Fruit fly (Drosophila melanogaster) whole organism, embryonic: ENCODE results near the gene nonA.

Source experiments
- Bgb ChIP-seq: fragments of 200-800 bp; sonication (Bioruptor generic); IDR thresholded peaks from 2 replicates; pipeline ENCODE4 v1.3.6; 2022; ENCODE audit warnings: missing biosample characterization, missing genetic modification characterization; ENCODE audit not compliant: partially characterized antibody
- C15 ChIP-seq: fragments of 200-800 bp; sonication (Bioruptor generic); IDR thresholded peaks from 3 replicates; pipeline ENCODE4 v1.3.6; 2022; ENCODE audit warnings: missing biosample characterization, missing genetic modification characterization
- CG10274 ChIP-seq: fragments of 200-800 bp; sonication (Bioruptor generic); optimal IDR thresholded peaks from 3 replicates; lab custom pipeline; 2017; ENCODE audit warnings: missing biosample characterization, mild to moderate bottlenecking, missing genetic modification characterization
- CG10565 ChIP-seq: fragments of 200-800 bp; sonication (Bioruptor generic); optimal IDR thresholded peaks from 3 replicates; lab custom pipeline; 2016; ENCODE audit warnings: missing biosample characterization, mild to moderate bottlenecking, missing genetic modification characterization
- CG11456 ChIP-seq: fragments of 200-800 bp; sonication (Bioruptor generic); IDR thresholded peaks from 3 replicates; pipeline ENCODE4 v1.3.6; 2022; ENCODE audit warnings: missing biosample characterization, missing genetic modification characterization
- CG11504 ChIP-seq: fragments of 200-800 bp; sonication (Bioruptor generic); optimal IDR thresholded peaks from 3 replicates; lab custom pipeline; 2019; ENCODE audit warnings: missing biosample characterization, mild to moderate bottlenecking, missing genetic modification characterization, moderate library complexity
- CG13624 ChIP-seq: fragments of 200-800 bp; sonication (Bioruptor generic); optimal IDR thresholded peaks from 2 replicates; lab custom pipeline; 2016; ENCODE audit warnings: missing biosample characterization, missing genetic modification characterization
- CG17359 ChIP-seq: fragments of 200-800 bp; sonication (Bioruptor generic); optimal IDR thresholded peaks from 3 replicates; lab custom pipeline; 2018; ENCODE audit warnings: missing biosample characterization, mild to moderate bottlenecking, missing genetic modification characterization, moderate library complexity
- CG18011 ChIP-seq: fragments of 200-800 bp; sonication (Bioruptor generic); optimal IDR thresholded peaks from 2 replicates; lab custom pipeline; 2017; ENCODE audit warnings: missing biosample characterization, missing genetic modification characterization, mild to moderate bottlenecking, moderate library complexity, missing genotype
- CG18476 ChIP-seq: fragments of 200-800 bp; sonication (Bioruptor generic); optimal IDR thresholded peaks from 2 replicates; lab custom pipeline; 2016; ENCODE audit warnings: missing biosample characterization, mild to moderate bottlenecking, missing genetic modification characterization
- CG18619 ChIP-seq: fragments of 200-800 bp; sonication (Bioruptor generic); optimal IDR thresholded peaks from 3 replicates; lab custom pipeline; 2017; ENCODE audit warnings: missing biosample characterization, mild to moderate bottlenecking, missing genetic modification characterization
- CG2129 ChIP-seq: fragments of 200-800 bp; sonication (Bioruptor generic); IDR thresholded peaks from 2 replicates; pipeline ENCODE4 v1.3.6; 2022; ENCODE audit warnings: missing biosample characterization, missing genetic modification characterization; ENCODE audit not compliant: partially characterized antibody
- CG31441 ChIP-seq: fragments of 200-800 bp; sonication (Bioruptor generic); IDR thresholded peaks from 2 replicates; pipeline ENCODE4 v1.3.6; 2022; ENCODE audit warnings: missing biosample characterization, missing genetic modification characterization
- CG43689 ChIP-seq: fragments of 200-800 bp; sonication (Bioruptor generic); IDR thresholded peaks from 2 replicates; pipeline ENCODE4 v1.3.6; 2022; ENCODE audit warnings: missing biosample characterization, missing genetic modification characterization
- CG5953 ChIP-seq: fragments of 200-800 bp; sonication (Bioruptor generic); IDR thresholded peaks from 2 replicates; pipeline ENCODE4 v1.3.6; 2022; ENCODE audit warnings: missing biosample characterization, missing genetic modification characterization
- CG7372 ChIP-seq: fragments of 200-800 bp; sonication (Bioruptor generic); IDR thresholded peaks from 2 replicates; pipeline ENCODE4 v1.3.6; 2022; ENCODE audit warnings: missing biosample characterization, missing genetic modification characterization
- CG7839 ChIP-seq: fragments of 200-800 bp; sonication (Bioruptor generic); optimal IDR thresholded peaks from 3 replicates; lab custom pipeline; 2018; ENCODE audit warnings: missing biosample characterization, mild to moderate bottlenecking, missing genetic modification characterization, moderate library complexity
- CG8281 ChIP-seq: fragments of 200-800 bp; sonication (Bioruptor generic); optimal IDR thresholded peaks from 2 replicates; lab custom pipeline; 2018; ENCODE audit warnings: missing biosample characterization, mild to moderate bottlenecking, missing genetic modification characterization, moderate library complexity
- CG9817 ChIP-seq: fragments of 200-800 bp; sonication (Bioruptor generic); optimal IDR thresholded peaks from 2 replicates; lab custom pipeline; 2018; ENCODE audit warnings: missing biosample characterization, mild to moderate bottlenecking, missing genetic modification characterization, moderate library complexity
- CG9876 ChIP-seq: fragments of 200-800 bp; sonication (Bioruptor generic); optimal IDR thresholded peaks from 2 replicates; lab custom pipeline; 2016; ENCODE audit warnings: missing biosample characterization, missing genetic modification characterization
- D19B ChIP-seq: fragments of 200-800 bp; sonication (Bioruptor generic); optimal IDR thresholded peaks from 2 replicates; lab custom pipeline; 2017; ENCODE audit warnings: missing biosample characterization, mild to moderate bottlenecking, missing genetic modification characterization
- Deaf1 ChIP-seq: fragments of 200-800 bp; optimal IDR thresholded peaks from 3 replicates; lab custom pipeline; 2019; ENCODE audit warnings: missing biosample characterization, mild to moderate bottlenecking, missing genetic modification characterization, moderate library complexity
- Dip3 ChIP-seq: fragments of 200-800 bp; sonication (Bioruptor generic); optimal IDR thresholded peaks from 3 replicates; lab custom pipeline; 2016; ENCODE audit warnings: missing biosample characterization, missing genetic modification characterization
- Fer1 ChIP-seq: fragments of 200-800 bp; sonication (Bioruptor generic); optimal IDR thresholded peaks from 2 replicates; lab custom pipeline; 2017; ENCODE audit warnings: missing biosample characterization, mild to moderate bottlenecking, missing genetic modification characterization
- Fer2 ChIP-seq: fragments of 200-800 bp; sonication (Bioruptor generic); optimal IDR thresholded peaks from 2 replicates; lab custom pipeline; 2018; ENCODE audit warnings: missing biosample characterization, mild to moderate bottlenecking, missing genetic modification characterization, moderate library complexity
- Gsc ChIP-seq: fragments of 200-800 bp; sonication (Bioruptor generic); IDR thresholded peaks from 2 replicates; pipeline ENCODE4 v1.3.6; 2022; ENCODE audit warnings: missing biosample characterization, missing genetic modification characterization
- MESR4 ChIP-seq: fragments of 200-800 bp; sonication (Bioruptor generic); optimal IDR thresholded peaks from 2 replicates; lab custom pipeline; 2018; ENCODE audit warnings: missing biosample characterization, mild to moderate bottlenecking, missing genetic modification characterization, moderate library complexity
- Mrtf ChIP-seq: fragments of 200-800 bp; sonication (Bioruptor generic); IDR thresholded peaks from 3 replicates; pipeline ENCODE4 v1.3.6; 2022; ENCODE audit warnings: missing biosample characterization, missing genetic modification characterization
- Nf-YC ChIP-seq: fragments of 200-800 bp; optimal IDR thresholded peaks from 3 replicates; lab custom pipeline; 2019; ENCODE audit warnings: missing biosample characterization, mild to moderate bottlenecking, missing genetic modification characterization, moderate library complexity
- Ptx1 ChIP-seq: fragments of 200-800 bp; sonication (Bioruptor generic); IDR thresholded peaks from 2 replicates; pipeline ENCODE4 v1.3.6; 2022; ENCODE audit warnings: missing biosample characterization, missing genetic modification characterization
- Ravus ChIP-seq: fragments of 200-800 bp; sonication (Bioruptor generic); IDR thresholded peaks from 2 replicates; pipeline ENCODE4 v1.3.6; 2022; ENCODE audit warnings: missing biosample characterization, missing genetic modification characterization
- Sin3A ChIP-seq: fragments of >200 bp; optimal IDR thresholded peaks from 2 replicates; lab custom pipeline; 2018
- Xrp1 ChIP-seq: fragments of 200-800 bp; sonication (Bioruptor generic); IDR thresholded peaks from 2 replicates; pipeline ENCODE4 v1.3.6; 2022; ENCODE audit warnings: missing biosample characterization, missing genetic modification characterization
- al ChIP-seq: fragments of 200-800 bp; sonication (Bioruptor generic); IDR thresholded peaks from 2 replicates; pipeline ENCODE4 v1.3.6; 2022; ENCODE audit warnings: missing biosample characterization, missing genetic modification characterization
- aop ChIP-seq: fragments of 200-800 bp; sonication (Bioruptor generic); IDR thresholded peaks from 2 replicates; pipeline ENCODE4 v1.3.6; 2022; ENCODE audit warnings: missing biosample characterization, missing genetic modification characterization
- cas ChIP-seq: fragments of 200-800 bp; sonication (Bioruptor generic); IDR thresholded peaks from 2 replicates; pipeline ENCODE4 v1.3.6; 2022; ENCODE audit warnings: missing biosample characterization, missing genetic modification characterization
- corto ChIP-seq: fragments of 200-800 bp; sonication (Bioruptor generic); optimal IDR thresholded peaks from 2 replicates; lab custom pipeline; 2016; ENCODE audit warnings: missing biosample characterization, mild to moderate bottlenecking, missing genetic modification characterization, moderate library complexity
- dysf ChIP-seq: fragments of 200-800 bp; sonication (Bioruptor generic); IDR thresholded peaks from 3 replicates; pipeline ENCODE4 v1.3.6; 2022; ENCODE audit warnings: missing biosample characterization, missing genetic modification characterization
- esg ChIP-seq: fragments of 200-800 bp; sonication (Bioruptor generic); conservative IDR thresholded peaks from 2 replicates; pipeline ENCODE4 v1.3.6; 2022; ENCODE audit warnings: missing biosample characterization, missing genetic modification characterization
- grau ChIP-seq: fragments of 200-800 bp; optimal IDR thresholded peaks from 3 replicates; lab custom pipeline; 2019; ENCODE audit warnings: missing biosample characterization, mild to moderate bottlenecking, missing genetic modification characterization, moderate library complexity
- hth ChIP-seq: fragments of >200 bp; optimal IDR thresholded peaks from 2 replicates; lab custom pipeline; 2017; ENCODE audit warnings: inconsistent platforms
- lov ChIP-seq, 2 experiments: fragments of 200-800 bp in 1 of 2; fragments of >200 bp in 1 of 2; sonication (Bioruptor generic) in 1 of 2; IDR thresholded peaks in 1 of 2; optimal IDR thresholded peaks in 1 of 2; 2 replicates in 1 of 2; 3 replicates in 1 of 2; pipeline versions ENCODE4 v1.3.6 to Lab custom; 2017 to 2022; ENCODE audit warnings: missing biosample characterization in 1 of 2, missing genetic modification characterization in 1 of 2
- pho ChIP-seq: fragments of 200-800 bp; sonication (Bioruptor generic); optimal IDR thresholded peaks from 2 replicates; lab custom pipeline; 2016; ENCODE audit warnings: missing biosample characterization, missing genetic modification characterization
- sens-2 ChIP-seq: fragments of 200-800 bp; sonication (Bioruptor generic); IDR thresholded peaks from 2 replicates; pipeline ENCODE4 v1.3.6; 2022; ENCODE audit warnings: missing biosample characterization, missing genetic modification characterization
- sim ChIP-seq: fragments of 200-800 bp; sonication (Bioruptor generic); IDR thresholded peaks from 2 replicates; pipeline ENCODE4 v1.3.6; 2022; ENCODE audit warnings: missing biosample characterization, missing genetic modification characterization
- slou ChIP-seq: fragments of 200-800 bp; sonication (Bioruptor generic); optimal IDR thresholded peaks from 3 replicates; lab custom pipeline; 2016; ENCODE audit warnings: missing biosample characterization, missing genetic modification characterization
- sqz ChIP-seq: fragments of 200-800 bp; sonication (Bioruptor generic); optimal IDR thresholded peaks from 3 replicates; lab custom pipeline; 2018; ENCODE audit warnings: missing biosample characterization, mild to moderate bottlenecking, missing genetic modification characterization
- stc ChIP-seq: fragments of 200-800 bp; sonication (Bioruptor generic); IDR thresholded peaks from 2 replicates; pipeline ENCODE4 v1.3.6; 2022; ENCODE audit warnings: missing biosample characterization, missing genetic modification characterization
- tll ChIP-seq, 2 experiments: fragments of 200-800 bp in 1 of 2; fragments of >200 bp in 1 of 2; sonication (Bioruptor generic) in 1 of 2; optimal IDR thresholded peaks; 2 replicates each; lab custom pipeline; 2017 to 2019; ENCODE audit warnings: missing biosample characterization in 2 of 2, missing genetic modification characterization in 2 of 2, mild to moderate bottlenecking in 1 of 2, moderate library complexity in 1 of 2
- vfl ChIP-seq: fragments of 200-800 bp; sonication (Bioruptor generic); optimal IDR thresholded peaks from 2 replicates; lab custom pipeline; 2016; ENCODE audit warnings: missing biosample characterization, missing genetic modification characterization

nonA gene

DNA sequence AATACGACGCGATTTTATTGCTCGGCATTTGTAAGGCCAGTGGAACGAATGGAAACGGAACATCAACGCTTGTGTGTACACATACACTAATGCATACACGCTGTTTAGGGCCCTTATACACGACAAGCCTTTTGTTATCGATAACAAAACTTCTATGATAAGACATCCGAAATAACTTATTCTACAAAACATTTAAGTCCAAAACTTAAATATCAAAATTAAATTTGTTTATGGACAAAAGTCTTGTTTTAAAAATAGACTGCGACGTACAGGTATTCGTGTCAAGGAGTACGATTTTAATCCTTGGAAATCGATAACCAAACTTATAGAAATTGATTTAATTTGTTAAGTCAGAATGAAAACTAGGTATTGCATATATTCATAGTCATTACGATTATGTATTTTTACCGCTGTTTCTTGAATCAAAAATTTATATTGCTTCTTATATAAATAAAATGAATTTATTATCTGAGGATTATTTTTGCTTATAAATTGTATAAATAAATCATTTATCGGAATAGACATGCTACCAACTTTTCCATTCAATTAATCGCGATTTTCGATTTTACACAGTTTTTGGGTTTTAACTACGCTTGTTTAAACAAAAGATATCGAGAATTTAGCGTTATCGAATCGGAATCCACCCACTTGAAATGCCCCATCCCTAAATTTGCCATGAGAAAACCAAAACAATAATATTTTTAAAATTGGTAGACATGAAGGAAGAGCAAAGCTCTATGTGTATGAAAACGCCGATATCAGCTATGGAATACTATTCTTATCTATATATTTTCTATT lies 48.1 kb upstream of the nonA start, which contains the start of the genes CG9915 and SWIP (continued):
- TF ChIP-seq al (GFP tag; lab: Robert Waterston, UW) (no peak), corto (GFP tag; lab: Kevin White, UChicago) (no peak), Ravus (GFP tag; lab: Robert Waterston, UW) (no peak), CG13624 (GFP tag; lab: Kevin White, UChicago) (no peak), CG2129 (GFP tag; lab: Robert Waterston, UW) (no peak), dysf (GFP tag; lab: Robert Waterston, UW) (no peak), hth (lab: Kevin White, UChicago) (no peak), C15 (GFP tag; lab: Robert Waterston, UW) (no peak), CG18011 (GFP tag; lab: Kevin White, UChicago) (no peak), Fer2 (tag; lab: Kevin White, UChicago) (no peak), CG18476 (GFP tag; lab: Kevin White, UChicago) (no peak), CG5953 (no peak), CG43689 (GFP tag; lab: Robert Waterston, UW) (no peak), Nf-YC (tag; lab: Kevin White, UChicago) (peak; percentile 16), sqz (GFP tag; lab: Kevin White, UChicago) (no peak), CG31441 (GFP tag; lab: Robert Waterston, UW) (0 out of 2 replicates have a peak, but pooled peaks have one; percentile 14), Deaf1 (tag; lab: Kevin White, UChicago) (peak; percentile 41), CG17359 (no peak), grau (tag; lab: Kevin White, UChicago) (peak; percentile 9), lov (optimal IDR thresholded peaks at IDR 0.05; lab: Kevin White, UChicago) (no peak), lov (GFP tag; IDR thresholded peaks at IDR 0.05; lab: Robert Waterston, UW) (no peak), cas (no peak), CG9876 (GFP tag; lab: Kevin White, UChicago) (no peak), CG7839 (tag; lab: Kevin White, UChicago) (no peak), aop (GFP tag; lab: Robert Waterston, UW) (no peak), Xrp1 (GFP tag; lab: Robert Waterston, UW) (peak; percentile 26; the same call in 1 of the 2 replicates), Dip3 (GFP tag; lab: Kevin White, UChicago) (no peak), CG7372 (GFP tag; lab: Robert Waterston, UW) (no peak), stc (GFP tag; lab: Robert Waterston, UW) (no peak), CG8281 (tag; lab: Kevin White, UChicago) (no peak), slou (GFP tag; lab: Kevin White, UChicago) (no peak), CG10565 (GFP tag; lab: Kevin White, UChicago) (no peak), MESR4 (GFP tag; lab: Kevin White, UChicago) (no peak), Ptx1 (GFP tag; lab: Robert Waterston, UW) (no peak), CG9817 (tag; lab: Kevin White, UChicago) (no peak), Mrtf (GFP tag; lab: Robert Waterston, UW) (no peak), pho (GFP tag; lab: Kevin White, UChicago) (no peak), Sin3A (lab: Kevin White, UChicago) (no peak), Bgb (GFP tag; lab: Robert Waterston, UW) (peak; percentile 73), Gsc (GFP tag; lab: Robert Waterston, UW) (no peak), CG18619 (GFP tag; lab: Kevin White, UChicago) (peak; percentile 12), CG11504 (tag; lab: Kevin White, UChicago) (no peak), D19B (GFP tag; lab: Kevin White, UChicago) (no peak), sim (GFP tag; lab: Robert Waterston, UW) (no peak), CG10274 (GFP tag; lab: Kevin White, UChicago) (no peak), esg (GFP tag; lab: Robert Waterston, UW) (no peak), vfl (GFP tag; lab: Kevin White, UChicago) (no peak), tll (GFP tag; optimal IDR thresholded peaks at IDR 0.05; lab: Kevin White, UChicago) (no peak), sens-2 (GFP tag; lab: Robert Waterston, UW) (no peak), Fer1 (no peak), CG11456 (no peak)
